Fruit fly (Drosophila melanogaster): ENCODE measurements around the gene Mad.

Mad gene

DNA sequence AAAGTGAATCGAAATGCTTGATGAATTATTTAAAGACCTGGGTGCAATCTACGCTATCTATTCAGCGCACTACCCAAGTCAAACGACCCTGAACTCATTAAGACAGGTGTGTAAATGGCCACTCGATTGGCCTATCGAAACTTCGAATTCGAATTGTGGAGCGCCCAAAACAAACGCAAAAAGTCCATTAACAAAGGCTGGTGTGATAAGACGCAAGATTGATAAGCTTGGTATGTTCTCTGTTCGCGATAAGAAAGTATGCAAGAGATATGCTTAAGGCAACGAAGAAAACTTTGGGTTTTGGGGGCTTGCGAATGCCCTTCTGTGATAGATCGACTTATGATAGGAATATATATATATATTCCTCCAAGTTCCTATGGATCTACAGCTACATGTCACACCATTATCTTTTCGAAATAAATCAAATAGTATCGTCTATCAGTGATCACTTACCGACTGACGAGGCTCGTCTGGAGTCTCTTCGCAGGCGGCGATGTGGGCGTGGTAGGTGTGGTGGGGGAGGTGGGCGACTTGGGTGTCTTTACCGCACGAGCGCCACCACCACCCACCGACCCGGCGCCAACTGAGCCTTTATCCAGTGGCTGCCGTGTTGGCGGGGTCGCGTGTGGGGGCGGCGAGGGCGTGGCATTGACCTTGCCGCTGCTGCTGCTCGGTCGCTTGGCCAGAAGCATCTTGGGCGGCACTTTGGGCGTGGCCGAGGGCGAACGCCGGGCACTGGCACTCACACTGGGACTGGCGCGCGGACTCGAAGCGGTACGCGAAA lies 35.7 kb downstream of the Mad start:
- TF ChIP-seq CTCF (optimal IDR thresholded peaks at IDR 0.05) (no peak), CG8478 (optimal IDR thresholded peaks at IDR 0.05) (no peak)

DNA sequence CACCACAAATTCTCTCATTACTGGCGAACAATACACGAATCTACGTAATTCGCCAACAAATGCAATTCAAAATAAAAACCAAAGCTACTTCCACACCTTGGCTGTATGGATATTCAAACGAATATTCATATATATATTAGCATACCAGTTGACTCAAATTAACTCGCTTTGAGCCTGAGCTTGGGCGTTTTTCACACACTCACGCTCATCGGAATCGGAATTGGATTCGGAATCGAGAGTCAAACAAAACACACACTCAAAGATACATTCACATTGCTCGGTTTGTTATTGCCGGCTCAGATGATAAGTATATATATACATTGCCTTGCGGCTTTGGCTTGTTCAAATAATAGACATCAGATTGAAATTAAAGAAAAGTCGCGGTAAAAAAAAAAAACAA lies 37.2 kb downstream of the Mad start:
- TF ChIP-seq CTCF (optimal IDR thresholded peaks at IDR 0.05) (no peak), CG8478 (optimal IDR thresholded peaks at IDR 0.05) (no peak)

dm6 chr2L:3121745-3122144 lies 37.7 kb downstream of the Mad start:
- no peak for TF ChIP-seq CG8478 (optimal IDR thresholded peaks at IDR 0.05)
- no peak for TF ChIP-seq CTCF (optimal IDR thresholded peaks at IDR 0.05)

DNA sequence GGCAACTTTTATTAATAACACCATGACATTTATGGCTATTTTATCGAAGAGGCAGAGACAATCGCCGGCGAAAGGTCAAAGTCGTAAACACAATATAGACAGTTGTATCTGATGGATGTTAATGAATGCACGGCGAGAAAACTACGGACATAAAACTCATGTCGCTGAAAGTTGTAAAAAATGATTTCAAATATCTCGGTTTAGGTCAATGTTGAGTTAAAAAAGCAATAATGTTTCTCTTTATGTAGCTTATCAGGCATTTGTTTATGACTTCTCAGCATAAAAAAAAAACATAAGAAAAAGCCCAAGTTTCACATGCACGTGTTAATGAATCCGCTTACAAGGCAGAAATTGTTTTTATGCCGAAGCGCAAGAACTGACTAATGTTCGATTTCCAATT lies 38.1 kb downstream of the Mad start:
- TF ChIP-seq CG8478 (optimal IDR thresholded peaks at IDR 0.05), result no peak
- TF ChIP-seq CTCF (optimal IDR thresholded peaks at IDR 0.05), result no peak

dm6 chr2L:3120820-3121219 lies 38.6 kb downstream of the Mad start:
- TF ChIP-seq CG8478 (optimal IDR thresholded peaks at IDR 0.05), result no peak
- TF ChIP-seq CTCF (optimal IDR thresholded peaks at IDR 0.05), result no peak

DNA sequence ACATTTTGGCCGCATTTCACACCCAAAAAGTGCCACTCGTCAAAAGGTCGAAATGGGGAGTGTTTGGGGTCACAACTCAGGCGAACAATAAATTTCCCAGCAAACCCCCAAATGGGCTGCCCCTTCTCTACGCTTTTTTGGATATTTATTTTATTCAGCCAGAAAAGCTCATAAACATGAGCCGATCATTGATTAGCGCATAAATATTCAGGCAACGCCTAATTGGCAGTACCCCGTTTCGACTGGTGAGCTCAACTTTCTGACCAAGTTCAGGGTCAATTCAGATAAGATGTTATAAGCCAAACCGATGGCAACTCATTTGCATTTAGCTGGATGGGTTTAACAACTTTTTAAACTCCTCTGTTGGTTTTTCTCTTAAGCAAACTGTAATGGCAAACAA lies 39.8 kb downstream of the Mad start:
- TF ChIP-seq CG8478 (optimal IDR thresholded peaks at IDR 0.05) (no peak), CTCF (optimal IDR thresholded peaks at IDR 0.05) (no peak)

- TF ChIP-seq CG8478 (optimal IDR thresholded peaks at IDR 0.05), result no peak
- TF ChIP-seq CTCF (optimal IDR thresholded peaks at IDR 0.05), result no peak
Observed at dm6 chr2L:3114887-3115286, 44.6 kb downstream of the Mad start.

- TF ChIP-seq CG8478 (optimal IDR thresholded peaks at IDR 0.05) (no peak), CTCF (optimal IDR thresholded peaks at IDR 0.05) (no peak)
Observed at dm6 chr2L:3114132-3114531, 45.3 kb downstream of the Mad start.

dm6 chr2L:3109372-3109771 lies 50.1 kb downstream of the Mad start, which contains the start of gene PpD6:
Gene PpD6, plus strand, starts transcription at chr2L:3109672.
- TF ChIP-seq CG8478 (optimal IDR thresholded peaks at IDR 0.05), result no peak
- TF ChIP-seq CTCF (optimal IDR thresholded peaks at IDR 0.05), result no peak

DNA sequence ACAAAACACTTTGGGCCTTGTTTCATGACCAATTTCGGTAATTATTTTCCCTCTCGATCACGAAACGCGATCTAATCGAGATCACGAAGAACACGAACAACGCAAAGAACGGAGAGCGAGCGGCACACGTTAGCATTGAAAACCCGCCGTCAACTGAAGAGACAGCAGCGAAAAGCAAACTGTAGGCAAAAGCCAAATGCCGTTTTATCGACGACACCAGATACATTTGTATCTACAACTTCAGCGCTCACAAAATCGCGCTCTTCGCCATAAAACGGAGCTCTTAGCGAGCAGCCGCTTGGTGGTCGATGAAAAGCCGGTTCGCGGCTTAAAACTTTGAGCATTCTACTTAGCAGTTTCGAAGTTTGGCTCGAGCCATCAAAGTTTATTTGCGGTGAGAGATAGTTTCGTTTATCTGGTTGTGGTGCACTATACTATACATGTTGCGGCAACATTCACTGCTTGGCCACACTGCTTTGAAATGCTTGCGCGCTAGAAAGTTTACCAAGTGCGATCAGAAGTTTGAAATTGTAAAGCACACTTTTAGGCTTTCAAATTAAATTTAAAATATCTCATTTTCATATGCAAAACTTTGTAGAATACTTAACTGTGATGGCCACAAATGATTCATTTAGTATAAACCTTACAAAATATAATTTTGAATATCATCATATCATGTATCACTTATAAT lies 51.3 kb downstream of the Mad start:
- TF ChIP-seq CTCF (optimal IDR thresholded peaks at IDR 0.05) (peak in 1 of 2 experiments; percentile 4), CG8478 (optimal IDR thresholded peaks at IDR 0.05) (no peak)

DNA sequence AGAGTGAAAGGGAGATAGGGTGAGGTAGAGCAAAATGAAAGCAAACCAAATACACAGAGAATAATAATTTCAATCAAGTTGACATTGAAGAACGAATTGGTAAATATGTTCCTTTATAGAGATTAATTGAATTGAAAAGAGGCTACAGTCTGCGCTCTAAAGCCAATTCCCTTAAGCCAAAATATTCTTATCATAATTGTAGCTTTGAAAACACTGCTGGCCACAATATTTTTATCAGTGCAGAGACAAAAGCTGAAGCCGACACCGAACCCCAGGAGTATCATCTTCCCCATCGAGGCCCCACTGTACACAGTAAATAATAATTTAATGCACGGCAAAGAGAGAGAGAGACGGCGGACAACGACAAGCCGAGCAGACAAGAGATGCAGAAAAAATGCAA lies 53.5 kb downstream of the Mad start:
- TF ChIP-seq CG8478 (optimal IDR thresholded peaks at IDR 0.05) (no peak), CTCF (optimal IDR thresholded peaks at IDR 0.05) (no peak)

DNA sequence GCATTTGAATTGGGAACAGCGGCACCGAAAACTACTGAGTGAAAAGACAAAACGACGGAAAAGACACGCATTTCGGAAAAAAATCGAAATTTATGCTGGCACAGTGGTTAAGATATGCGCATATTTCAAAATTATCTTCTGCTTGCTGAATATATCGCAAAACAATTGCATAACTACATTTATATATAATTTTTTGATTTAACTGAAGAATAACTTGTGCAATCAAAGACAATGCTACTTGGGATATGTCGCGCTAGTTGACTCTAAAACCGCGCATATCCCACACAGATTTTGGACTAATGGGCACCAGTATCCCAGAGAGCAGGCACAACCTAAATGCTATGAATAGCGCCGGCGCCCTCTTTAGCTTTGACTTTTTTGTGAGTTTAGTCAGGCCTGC lies 58.6 kb downstream of the Mad start:
- TF ChIP-seq CTCF (optimal IDR thresholded peaks at IDR 0.05), result no peak
- TF ChIP-seq CG8478 (optimal IDR thresholded peaks at IDR 0.05), result no peak

- TF ChIP-seq CTCF (optimal IDR thresholded peaks at IDR 0.05) (no peak), CG8478 (optimal IDR thresholded peaks at IDR 0.05) (no peak)
Observed at dm6 chr2L:3099930-3100329, 59.5 kb downstream of the Mad start.

Measured in S2 (cell line).